Worm (Caenorhabditis elegans): ENCODE results near the gene ebax-1.

ebax-1 gene

DNA sequence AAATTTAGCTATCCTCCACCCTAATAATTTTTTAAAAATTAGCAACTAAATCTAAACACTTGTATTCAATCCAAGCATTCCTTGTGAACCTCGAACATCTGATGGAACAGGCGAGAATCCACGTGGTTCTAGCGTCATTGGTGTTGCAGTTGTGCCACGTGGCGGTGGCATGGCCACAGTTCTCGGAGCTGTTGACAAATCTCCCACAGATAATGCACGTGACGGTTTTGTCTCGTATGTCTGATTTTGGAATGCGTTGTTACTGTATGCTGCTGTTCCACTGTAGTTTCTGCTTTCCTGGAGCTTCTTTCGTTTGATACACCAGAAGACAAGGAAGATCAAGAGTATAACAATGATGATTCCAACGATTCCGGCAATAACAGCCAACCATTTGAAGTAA is 9.3 kb downstream of the ebax-1 start:
- TF ChIP-seq snpc-4 (tag; optimal IDR thresholded peaks at IDR 0.05): no peak
- peak in 1 of 2 experiments; percentile 92 for TF ChIP-seq unc-62 (GFP tag; optimal IDR thresholded peaks at IDR 0.05 in 1 of 2)
- TF ChIP-seq unc-62 (tag; optimal IDR thresholded peaks at IDR 0.05): no peak

ce11 chrIV:10302203-10302602 is 15.4 kb downstream of the ebax-1 start, which contains the start of gene R09E10.5:
R09E10.5 (minus strand) TSS chrIV:10302303.
- TF ChIP-seq aha-1 (tag) (no peak), madf-5 (GFP tag; IDR thresholded peaks at IDR 0.05) (no peak), Y48G9A.11 (GFP tag; IDR thresholded peaks at IDR 0.05) (no peak), mes-2 (tag; optimal IDR thresholded peaks at IDR 0.05; ENCODE audit: poor library complexity, severe bottlenecking) (no peak)

DNA sequence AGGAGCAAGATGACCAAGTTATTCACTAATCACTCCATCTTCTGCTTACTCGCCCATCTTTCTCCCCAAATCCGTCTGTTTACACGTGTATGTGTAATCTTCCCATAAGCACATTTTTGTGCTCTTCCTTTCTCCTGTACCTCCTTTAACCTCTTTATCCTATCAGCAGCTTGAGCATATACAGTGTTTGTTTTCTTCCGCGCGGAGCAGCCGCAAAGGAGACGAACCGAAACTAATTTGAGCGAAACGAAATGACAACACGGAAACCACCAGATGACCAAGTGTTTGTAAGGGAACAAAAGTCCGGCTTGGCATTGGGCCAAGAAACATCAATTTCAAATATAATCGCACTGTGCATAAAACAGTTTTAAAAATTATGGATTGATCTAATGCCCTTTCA is 17.6 kb downstream of the ebax-1 start:
- no peak for TF ChIP-seq dmd-9 (GFP tag; IDR thresholded peaks at IDR 0.05)
- 0 out of 2 replicates have a peak, but pooled peaks have one; percentile 6 for TF ChIP-seq nhr-42 (GFP tag; IDR thresholded peaks at IDR 0.05)
- TF ChIP-seq saeg-2 (GFP tag; IDR thresholded peaks at IDR 0.05): no peak
- TF ChIP-seq ama-1 (optimal IDR thresholded peaks at IDR 0.05): no peak

ce11 chrIV:10310329-10310728 is 23.6 kb downstream of the ebax-1 start, which contains the start of gene R09E10.8:
R09E10.8 (minus strand) TSS chrIV:10310429.
- no peak for TF ChIP-seq skn-1 (tag; optimal IDR thresholded peaks at IDR 0.05)
- TF ChIP-seq aly-2 (tag; optimal IDR thresholded peaks at IDR 0.05): no peak
- no peak for TF ChIP-seq madf-5 (GFP tag; IDR thresholded peaks at IDR 0.05)
- no peak for TF ChIP-seq unc-130 (GFP tag; optimal IDR thresholded peaks at IDR 0.05)
- no peak for TF ChIP-seq nhr-237 (tag; optimal IDR thresholded peaks at IDR 0.05)
- no peak for TF ChIP-seq ZK546.5 (tag; optimal IDR thresholded peaks at IDR 0.05)
- no peak for TF ChIP-seq lin-13 (GFP tag; optimal IDR thresholded peaks at IDR 0.05)
- no peak for TF ChIP-seq ZK337.2 (GFP tag; IDR thresholded peaks at IDR 0.05)
- no peak for TF ChIP-seq zip-2 (tag; optimal IDR thresholded peaks at IDR 0.05)

DNA sequence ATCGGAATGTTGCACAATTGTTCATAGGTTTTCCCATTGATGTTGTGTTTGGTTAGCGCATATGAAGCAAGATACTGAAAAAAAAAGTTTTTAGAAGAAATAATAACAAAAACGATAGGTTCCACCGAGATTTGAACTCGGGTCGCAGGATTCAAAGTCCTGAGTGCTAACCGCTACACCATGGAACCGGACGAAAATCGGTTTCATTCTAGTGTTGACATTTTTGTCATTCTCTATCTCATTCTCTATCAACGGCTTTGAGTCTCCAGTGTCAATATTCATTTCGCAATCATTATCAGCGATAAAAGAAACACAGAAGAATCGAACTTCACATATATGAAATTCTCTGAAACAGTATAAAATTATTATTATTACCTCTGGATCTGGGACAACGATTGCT is 24.4 kb downstream of the ebax-1 start:
- TF ChIP-seq ceh-20 (GFP tag; IDR thresholded peaks at IDR 0.05) (no peak), php-3 (GFP tag; IDR thresholded peaks at IDR 0.05) (no peak), T26A8.4 (GFP tag; IDR thresholded peaks at IDR 0.05) (peak; percentile 24; the same call in 1 of the 2 replicates), ceh-44 (GFP tag; IDR thresholded peaks at IDR 0.05) (peak; percentile 39; the same call in 1 of the 2 replicates), egl-43 (GFP tag; IDR thresholded peaks at IDR 0.05) (no peak), nhr-41 (GFP tag; IDR thresholded peaks at IDR 0.05) (0 out of 2 replicates have a peak, but pooled peaks have one; percentile 15), dve-1 (tag; optimal IDR thresholded peaks at IDR 0.05; ENCODE audit: insufficient read depth) (no peak), set-16 (GFP tag; IDR thresholded peaks at IDR 0.05) (no peak), lin-38 (GFP tag; IDR thresholded peaks at IDR 0.05) (no peak), ama-1 (optimal IDR thresholded peaks at IDR 0.05) (no peak), F10B5.3 (tag; optimal IDR thresholded peaks at IDR 0.05) (no peak), daf-12 (tag; optimal IDR thresholded peaks at IDR 0.05) (no peak), lim-7 (GFP tag; IDR thresholded peaks at IDR 0.05) (peak; percentile 75), skn-1 (tag; optimal IDR thresholded peaks at IDR 0.05) (no peak), F26F4.8 (GFP tag; conservative IDR thresholded peaks at IDR 0.05) (0 out of 2 replicates have a peak, but pooled peaks have one; percentile 52), unc-39 (tag; optimal IDR thresholded peaks at IDR 0.05) (no peak), zfp-2 (tag; optimal IDR thresholded peaks at IDR 0.05) (no peak), snpc-1.2 (GFP tag; IDR thresholded peaks at IDR 0.05) (peak; percentile 84), vab-7 (GFP tag; IDR thresholded peaks at IDR 0.05) (no peak), dmd-6 (GFP tag; IDR thresholded peaks at IDR 0.05) (no peak), unc-130 (GFP tag; optimal IDR thresholded peaks at IDR 0.05) (no peak), aha-1 (tag) (no peak)

Measured in whole organism, L4 larva.